Fruit fly (Drosophila melanogaster) whole organism, prepupa: ENCODE data around the gene DPCoAC.

Experiments used
- CG11902 ChIP-seq: fragments of 200-800 bp; sonication (Bioruptor generic); optimal IDR thresholded peaks from 3 replicates; lab custom pipeline; 2016; ENCODE audit warnings: missing biosample characterization, missing genetic modification characterization
- CG1621 ChIP-seq: fragments of 200-800 bp; sonication (Bioruptor generic); optimal IDR thresholded peaks from 3 replicates; lab custom pipeline; 2018; ENCODE audit warnings: missing biosample characterization, mild to moderate bottlenecking, missing genetic modification characterization
- CG6808 ChIP-seq: fragments of 200-800 bp; sonication (Bioruptor generic); optimal IDR thresholded peaks from 3 replicates; lab custom pipeline; 2017; ENCODE audit warnings: missing biosample characterization, missing genetic modification characterization, mild to moderate bottlenecking, moderate library complexity, missing genetic modification reagents
- CG6854 ChIP-seq: fragments of 200-800 bp; sonication (Bioruptor generic); optimal IDR thresholded peaks from 2 replicates; lab custom pipeline; 2017; ENCODE audit warnings: missing biosample characterization, mild to moderate bottlenecking, missing genetic modification characterization
- Hr38 ChIP-seq: sonication (Bioruptor generic); optimal IDR thresholded peaks from 2 replicates; lab custom pipeline; 2016; ENCODE audit warnings: missing biosample characterization, missing genetic modification characterization
- Smox ChIP-seq: fragments of 200-800 bp; sonication (Bioruptor generic); optimal IDR thresholded peaks from 3 replicates; lab custom pipeline; 2016; ENCODE audit warnings: missing biosample characterization, missing genetic modification characterization
- Sox102F ChIP-seq: fragments of 200-800 bp; sonication (Bioruptor generic); optimal IDR thresholded peaks from 2 replicates; lab custom pipeline; 2016; ENCODE audit warnings: missing biosample characterization, mild to moderate bottlenecking, missing genetic modification characterization
- Sox14 ChIP-seq: fragments of 200-800 bp; sonication (Bioruptor generic); optimal IDR thresholded peaks from 3 replicates; lab custom pipeline; 2016; ENCODE audit warnings: missing biosample characterization, missing genetic modification characterization
- pdm3 ChIP-seq: fragments of 200-800 bp; sonication (Bioruptor generic); optimal IDR thresholded peaks from 3 replicates; lab custom pipeline; 2016; ENCODE audit warnings: missing biosample characterization, missing genetic modification characterization
- salr ChIP-seq, 2 experiments: fragments of 200-800 bp; sonication (Bioruptor generic); optimal IDR thresholded peaks; 3 replicates each; lab custom pipeline; 2016 to 2018; ENCODE audit warnings: missing biosample characterization in 2 of 2, missing genetic modification characterization in 2 of 2, mild to moderate bottlenecking in 1 of 2
- spab ChIP-seq: fragments of 200-800 bp; sonication (Bioruptor generic); optimal IDR thresholded peaks from 2 replicates; lab custom pipeline; 2017; ENCODE audit warnings: missing biosample characterization, mild to moderate bottlenecking, missing genetic modification characterization, missing genetic modification reagents

- TF ChIP-seq salr (GFP tag; optimal IDR thresholded peaks at IDR 0.05; lab: Kevin White, UChicago) (no peak), CG11902 (GFP tag; lab: Kevin White, UChicago) (no peak), Sox14 (GFP tag; lab: Kevin White, UChicago) (peak; percentile 2), CG6808 (GFP tag; lab: Kevin White, UChicago) (no peak), Sox102F (GFP tag; lab: Kevin White, UChicago) (peak; percentile 37), Hr38 (no peak), CG1621 (peak; percentile 47), Smox (GFP tag; lab: Kevin White, UChicago) (no peak), CG6854 (GFP tag; lab: Kevin White, UChicago) (peak; percentile 81), spab (GFP tag; lab: Kevin White, UChicago) (no peak), pdm3 (GFP tag; lab: Kevin White, UChicago) (no peak)
Observed at dm6 chr3R:20565546-20565948, 8.1 kb upstream of the DPCoAC start.
